Worm (Caenorhabditis elegans) whole organism, young adult: ENCODE measurements around the gene nas-25.

Source experiments
- B0261.1 ChIP-seq: sonication (generic microtip); optimal IDR thresholded peaks from 2 replicates; lab custom pipeline; 2016; ENCODE audit warnings: mild to moderate bottlenecking, missing genetic modification characterization, moderate library complexity, missing compliant biosample characterization
- C06A6.2 ChIP-seq: fragments of 200-800 bp; sonication (Bioruptor generic); conservative IDR thresholded peaks from 2 replicates; pipeline ENCODE4 v1.3.6; 2022; ENCODE audit warnings: missing genetic modification characterization, missing compliant biosample characterization
- F10E7.11 ChIP-seq: sonication (generic microtip); optimal IDR thresholded peaks from 2 replicates; lab custom pipeline; 2017; ENCODE audit warnings: mild to moderate bottlenecking, missing genetic modification characterization, moderate library complexity, missing compliant biosample characterization
- F23B12.7 ChIP-seq: sonication (generic microtip); optimal IDR thresholded peaks from 2 replicates; lab custom pipeline; 2017; ENCODE audit warnings: missing genetic modification characterization, mild to moderate bottlenecking, missing compliant biosample characterization, antibody characterized with exemption, moderate library complexity; ENCODE audit not compliant: insufficient read depth
- F37B4.10 ChIP-seq: fragments of 200-800 bp; sonication (Bioruptor generic); IDR thresholded peaks from 2 replicates; pipeline ENCODE4 v1.3.6; 2022; ENCODE audit warnings: missing genetic modification characterization, missing compliant biosample characterization
- F52B5.7 ChIP-seq: sonication (generic microtip); optimal IDR thresholded peaks from 2 replicates; lab custom pipeline; 2016; ENCODE audit warnings: mild to moderate bottlenecking, missing genetic modification characterization, missing compliant biosample characterization
- T07F8.4 ChIP-seq: sonication (generic microtip); optimal IDR thresholded peaks from 2 replicates; lab custom pipeline; 2016; ENCODE audit warnings: mild to moderate bottlenecking, missing genetic modification characterization, moderate library complexity, missing compliant biosample characterization
- Y79H2A.3 ChIP-seq: fragments of 200-800 bp; sonication (Bioruptor generic); conservative IDR thresholded peaks from 2 replicates; pipeline ENCODE4 v1.3.6; 2022; ENCODE audit warnings: missing genetic modification reagents, missing genetic modification characterization, missing compliant biosample characterization
- ZK185.1 ChIP-seq: sonication (generic microtip); optimal IDR thresholded peaks from 2 replicates; lab custom pipeline; 2016; ENCODE audit warnings: mild to moderate bottlenecking, missing genetic modification characterization, missing compliant biosample characterization; ENCODE audit not compliant: poor library complexity, severe bottlenecking
- aptf-2 ChIP-seq: fragments of 200-800 bp; sonication (Bioruptor generic); conservative IDR thresholded peaks from 2 replicates; pipeline ENCODE4 v1.3.6; 2022; ENCODE audit warnings: missing genetic modification reagents, missing genetic modification characterization, missing compliant biosample characterization
- cebp-2 ChIP-seq: fragments of 200-800 bp; sonication (Bioruptor generic); IDR thresholded peaks from 2 replicates; pipeline ENCODE4 v1.3.6; 2022; ENCODE audit warnings: missing genetic modification characterization, missing compliant biosample characterization
- chd-7 ChIP-seq: sonication (generic microtip); optimal IDR thresholded peaks from 2 replicates; lab custom pipeline; 2016; ENCODE audit warnings: mild to moderate bottlenecking, missing genetic modification characterization, moderate library complexity, missing compliant biosample characterization
- dox-1 ChIP-seq: fragments of 200-800 bp; sonication (Bioruptor generic); IDR thresholded peaks from 2 replicates; pipeline ENCODE4 v1.3.6; 2022; ENCODE audit warnings: missing genetic modification reagents, missing genetic modification characterization, missing compliant biosample characterization
- efl-1 ChIP-seq: fragments of 150-350 bp; optimal IDR thresholded peaks from 2 replicates; lab custom pipeline; 2014; ENCODE audit warnings: missing biosample characterization, missing genetic modification reagents, missing genetic modification characterization
- egl-44 ChIP-seq: fragments of 200-800 bp; sonication (Bioruptor generic); IDR thresholded peaks from 2 replicates; pipeline ENCODE4 v1.3.6; 2022; ENCODE audit warnings: missing genetic modification reagents, missing genetic modification characterization, missing compliant biosample characterization
- hmg-20 ChIP-seq: fragments of 200-800 bp; sonication (Bioruptor generic); IDR thresholded peaks from 2 replicates; pipeline ENCODE4 v1.3.6; 2022; ENCODE audit warnings: missing genetic modification reagents, missing genetic modification characterization, missing compliant biosample characterization
- lag-1 ChIP-seq: fragments of 200-800 bp; sonication (Bioruptor generic); IDR thresholded peaks from 2 replicates; pipeline ENCODE4 v1.3.6; 2022; ENCODE audit warnings: missing genetic modification reagents, missing genetic modification characterization, missing compliant biosample characterization
- lin-26 ChIP-seq: fragments of 200-800 bp; sonication (Bioruptor generic); IDR thresholded peaks from 2 replicates; pipeline ENCODE4 v1.3.6; 2022; ENCODE audit warnings: missing genetic modification reagents, missing genetic modification characterization, missing compliant biosample characterization
- lir-1 ChIP-seq: fragments of 200-800 bp; sonication (Bioruptor generic); conservative IDR thresholded peaks from 2 replicates; pipeline ENCODE4 v1.3.6; 2022; ENCODE audit warnings: missing genetic modification reagents, missing genetic modification characterization, missing compliant biosample characterization
- lsy-27 ChIP-seq: sonication (generic microtip); optimal IDR thresholded peaks from 2 replicates; lab custom pipeline; 2017; ENCODE audit warnings: missing genetic modification characterization, mild to moderate bottlenecking, missing compliant biosample characterization, antibody characterized with exemption, missing genotype, borderline replicate concordance; ENCODE audit not compliant: insufficient read depth
- madf-8 ChIP-seq: fragments of 200-800 bp; sonication (Bioruptor generic); conservative IDR thresholded peaks from 2 replicates; pipeline ENCODE4 v1.3.6; 2022; ENCODE audit warnings: missing genetic modification reagents, missing genetic modification characterization, missing compliant biosample characterization
- mel-28 ChIP-seq: sonication (generic microtip); optimal IDR thresholded peaks from 2 replicates; lab custom pipeline; 2016; ENCODE audit warnings: borderline replicate concordance, mild to moderate bottlenecking, missing genetic modification characterization, missing compliant biosample characterization
- mxl-1 ChIP-seq: sonication (generic microtip); optimal IDR thresholded peaks from 2 replicates; lab custom pipeline; 2016; ENCODE audit warnings: missing genetic modification characterization, missing compliant biosample characterization
- nfyb-1 ChIP-seq: fragments of 200-800 bp; sonication (Bioruptor generic); IDR thresholded peaks from 2 replicates; pipeline ENCODE4 v1.3.6; 2022; ENCODE audit warnings: missing genetic modification reagents, missing genetic modification characterization, missing compliant biosample characterization
- nhr-120 ChIP-seq: fragments of 200-800 bp; sonication (Bioruptor generic); IDR thresholded peaks from 2 replicates; pipeline ENCODE4 v1.3.6; 2022; ENCODE audit warnings: missing genetic modification characterization, missing compliant biosample characterization
- nhr-80 ChIP-seq: sonication (generic microtip); optimal IDR thresholded peaks from 2 replicates; lab custom pipeline; 2016; ENCODE audit warnings: missing genetic modification characterization, missing compliant biosample characterization
- pha-4 ChIP-seq: fragments of 150-350 bp; sonication (generic microtip); optimal IDR thresholded peaks from 2 replicates; lab custom pipeline; 2014; ENCODE audit warnings: missing biosample characterization, missing genetic modification reagents, missing genetic modification characterization
- sea-2 ChIP-seq: fragments of 200-800 bp; sonication (Bioruptor generic); IDR thresholded peaks from 2 replicates; pipeline ENCODE4 v1.3.6; 2022; ENCODE audit warnings: missing genetic modification characterization, missing compliant biosample characterization
- snpc-4 ChIP-seq, 5 experiments: fragments of 150-350 bp in 1 of 5; sonication (generic microtip) in 4 of 5; optimal IDR thresholded peaks; 2 replicates each; lab custom pipeline; 2014 to 2018; ENCODE audit warnings: missing genetic modification characterization in 5 of 5, missing biosample characterization in 3 of 5, antibody characterized with exemption in 2 of 5, mild to moderate bottlenecking in 2 of 5, missing compliant biosample characterization in 2 of 5, missing genotype in 2 of 5, moderate library complexity in 2 of 5, missing genetic modification reagents in 1 of 5
- somi-1 ChIP-seq: fragments of 200-800 bp; sonication (Bioruptor generic); optimal IDR thresholded peaks from 2 replicates; lab custom pipeline; 2018; ENCODE audit warnings: mild to moderate bottlenecking, missing genetic modification characterization, missing compliant biosample characterization
- sptf-2 ChIP-seq: fragments of 200-800 bp; sonication (Bioruptor generic); optimal IDR thresholded peaks from 2 replicates; lab custom pipeline; 2018; ENCODE audit warnings: mild to moderate bottlenecking, missing genetic modification characterization, missing compliant biosample characterization
- tbx-9 ChIP-seq: sonication (generic microtip); optimal IDR thresholded peaks from 2 replicates; lab custom pipeline; 2016; ENCODE audit warnings: borderline replicate concordance, missing genetic modification characterization, inconsistent platforms, missing compliant biosample characterization
- tlf-1 ChIP-seq: fragments of 200-800 bp; sonication (Bioruptor generic); optimal IDR thresholded peaks from 2 replicates; lab custom pipeline; 2018; ENCODE audit warnings: mild to moderate bottlenecking, missing genetic modification characterization, missing compliant biosample characterization
- unc-62 ChIP-seq: fragments of 150-350 bp; optimal IDR thresholded peaks from 2 replicates; lab custom pipeline; 2014; ENCODE audit warnings: missing biosample characterization, missing genetic modification reagents, missing genetic modification characterization
- ztf-18 ChIP-seq: sonication (generic microtip); optimal IDR thresholded peaks from 2 replicates; lab custom pipeline; 2016; ENCODE audit warnings: missing genotype, mild to moderate bottlenecking, missing genetic modification characterization, missing compliant biosample characterization
- ztf-28 ChIP-seq: fragments of 200-800 bp; sonication (Bioruptor generic); IDR thresholded peaks from 2 replicates; pipeline ENCODE4 v1.3.6; 2022; ENCODE audit warnings: missing genetic modification reagents, missing genetic modification characterization, missing compliant biosample characterization

nas-25 gene

DNA sequence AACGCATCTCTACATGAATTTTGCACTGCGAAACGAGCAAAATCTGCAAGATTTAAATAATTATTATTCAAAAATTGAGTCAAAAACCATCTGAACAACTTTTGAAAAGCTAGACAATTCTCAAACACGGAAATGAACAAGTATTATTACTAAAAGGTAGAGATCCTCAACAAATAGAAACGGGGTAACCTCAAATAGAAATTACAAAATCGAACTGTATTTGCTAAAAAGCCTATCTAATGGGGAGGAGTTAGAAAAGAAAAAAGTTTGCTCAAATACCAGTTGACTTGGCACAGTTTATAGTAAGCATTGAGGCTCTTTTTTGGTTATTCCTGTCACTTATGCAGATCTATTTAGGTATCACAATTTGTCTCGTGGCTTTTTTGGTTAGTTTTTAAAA, at the start of gene nas-25:
Gene nas-25, plus strand, starts transcription at position 301 of the 400 bp plus-strand sequence.
- TF ChIP-seq T07F8.4 (tag; lab: Kevin White, UChicago) (no peak), Y79H2A.3 (GFP tag; lab: Robert Waterston, UW) (no peak), unc-62 (GFP tag; lab: Kevin White, UChicago) (no peak), mel-28 (no peak), dox-1 (GFP tag; lab: Robert Waterston, UW) (no peak), nhr-80 (tag; lab: Kevin White, UChicago) (no peak), sptf-2 (GFP tag; lab: Kevin White, UChicago) (no peak), nhr-120 (no peak), lsy-27 (tag; lab: Kevin White, UChicago) (no peak), C06A6.2 (GFP tag; lab: Robert Waterston, UW) (no peak), efl-1 (no peak), B0261.1 (tag; lab: Kevin White, UChicago) (no peak), chd-7 (no peak), ztf-28 (GFP tag; lab: Robert Waterston, UW) (no peak)

DNA sequence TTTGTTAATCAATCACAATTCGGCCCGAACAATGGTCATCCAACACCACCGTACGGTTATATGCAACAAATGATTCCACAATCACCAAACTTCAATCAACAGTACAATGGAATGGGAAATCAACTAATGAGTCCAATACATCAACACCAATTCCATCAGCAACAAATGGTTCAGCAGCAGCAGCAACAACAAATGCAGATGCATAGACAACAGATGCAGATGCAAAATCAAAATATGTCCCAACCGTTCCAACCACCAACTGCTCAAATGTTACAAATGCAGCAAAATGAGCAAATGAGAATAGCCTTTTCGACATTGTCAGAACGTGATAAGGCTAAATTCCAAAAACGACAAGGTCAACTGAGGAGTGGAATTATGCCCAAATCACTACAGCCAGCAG, 49.4 kb upstream of the nas-25 start:
- TF ChIP-seq snpc-4 (GFP tag; optimal IDR thresholded peaks at IDR 0.05; lab: Kevin White, UChicago) (no peak), snpc-4 (tag; optimal IDR thresholded peaks at IDR 0.05; lab: Kevin White, UChicago) (no peak), F10E7.11 (tag; lab: Kevin White, UChicago) (no peak), madf-8 (GFP tag; lab: Robert Waterston, UW) (no peak), tlf-1 (GFP tag; lab: Kevin White, UChicago) (no peak), hmg-20 (GFP tag; lab: Robert Waterston, UW) (no peak), somi-1 (GFP tag; lab: Kevin White, UChicago) (no peak), lir-1 (no peak), tbx-9 (tag; lab: Kevin White, UChicago) (no peak), nfyb-1 (no peak), lag-1 (GFP tag; lab: Robert Waterston, UW) (no peak), F23B12.7 (tag; lab: Kevin White, UChicago) (no peak), cebp-2 (GFP tag; lab: Robert Waterston, UW) (no peak), sea-2 (GFP tag; lab: Robert Waterston, UW) (no peak), mxl-1 (tag; lab: Kevin White, UChicago) (no peak), lin-26 (GFP tag; lab: Robert Waterston, UW) (no peak), ZK185.1 (tag; lab: Kevin White, UChicago) (no peak), unc-62 (GFP tag; lab: Kevin White, UChicago) (no peak), F37B4.10 (GFP tag; lab: Robert Waterston, UW) (no peak)

- TF ChIP-seq F52B5.7: no peak
- TF ChIP-seq egl-44 (GFP tag; lab: Robert Waterston, UW): no peak
- no peak for TF ChIP-seq pha-4 (tag; lab: Kevin White, UChicago)
- TF ChIP-seq ztf-18 (tag; lab: Kevin White, UChicago): no peak
- TF ChIP-seq sptf-2 (GFP tag; lab: Kevin White, UChicago): no peak
- no peak for TF ChIP-seq aptf-2 (GFP tag; lab: Robert Waterston, UW)
- TF ChIP-seq lir-1: no peak
Observed at ce11 chrII:8783451-8783967, 42.4 kb upstream of the nas-25 start, which contains the start of gene sgn-1. sgn-1 (minus strand) TSS chrII:8783670.
